Worm (Caenorhabditis elegans) whole organism, L3 larva: ENCODE measurements around the gene cec-1.

Experiments
- R02D3.7 ChIP-seq: fragments of 150-350 bp; optimal IDR thresholded peaks from 2 replicates; lab custom pipeline; 2014; ENCODE audit warnings: missing biosample characterization, missing genetic modification characterization
- aly-2 ChIP-seq: fragments of 150-350 bp; optimal IDR thresholded peaks from 2 replicates; lab custom pipeline; 2014; ENCODE audit warnings: missing biosample characterization, missing genetic modification characterization
- ama-1 ChIP-seq: fragments of 150-350 bp; optimal IDR thresholded peaks from 2 replicates; lab custom pipeline; 2018
- ceh-16 ChIP-seq: sonication (generic microtip); optimal IDR thresholded peaks from 2 replicates; lab custom pipeline; 2017; ENCODE audit warnings: missing biosample characterization, missing genetic modification characterization
- ceh-28 ChIP-seq: fragments of 150-350 bp; optimal IDR thresholded peaks from 2 replicates; lab custom pipeline; 2014; ENCODE audit warnings: missing biosample characterization, missing genetic modification reagents, missing genetic modification characterization
- ceh-82 ChIP-seq: fragments of 150-350 bp; optimal IDR thresholded peaks from 2 replicates; lab custom pipeline; 2014; ENCODE audit warnings: missing biosample characterization, missing genetic modification characterization
- ceh-9 ChIP-seq: sonication (generic microtip); optimal IDR thresholded peaks from 2 replicates; lab custom pipeline; 2018; ENCODE audit warnings: missing biosample characterization, missing genetic modification characterization
- daf-12 ChIP-seq: fragments of 150-350 bp; optimal IDR thresholded peaks from 2 replicates; lab custom pipeline; 2014; ENCODE audit warnings: missing biosample characterization, missing genetic modification reagents, missing genetic modification characterization
- egl-27 ChIP-seq: sonication (generic microtip); optimal IDR thresholded peaks from 4 replicates; lab custom pipeline; 2017; ENCODE audit warnings: missing biosample characterization, missing genetic modification reagents, missing genetic modification characterization
- elt-1 ChIP-seq: fragments of 150-350 bp; optimal IDR thresholded peaks from 2 replicates; lab custom pipeline; 2014; ENCODE audit warnings: missing biosample characterization, missing genetic modification characterization
- elt-2 ChIP-seq: sonication (generic microtip); optimal IDR thresholded peaks from 2 replicates; lab custom pipeline; 2016; ENCODE audit warnings: missing genetic modification reagents, mild to moderate bottlenecking, missing genetic modification characterization, missing compliant biosample characterization
- elt-3 ChIP-seq, 3 experiments: fragments of 150-350 bp in 1 of 3; sonication (generic microtip) in 2 of 3; optimal IDR thresholded peaks; 2 replicates in 2 of 3; 4 replicates in 1 of 3; lab custom pipeline; 2014 to 2017; ENCODE audit warnings: missing biosample characterization in 3 of 3, missing genetic modification characterization in 3 of 3
- eor-1 ChIP-seq, 2 experiments: fragments of 150-350 bp; optimal IDR thresholded peaks; 2 replicates each; lab custom pipeline; 2014 to 2018; ENCODE audit warnings: missing biosample characterization in 2 of 2, missing genetic modification characterization in 2 of 2
- fkh-10 ChIP-seq: sonication (generic microtip); optimal IDR thresholded peaks from 2 replicates; lab custom pipeline; 2017; ENCODE audit warnings: missing biosample characterization, missing genetic modification reagents, missing genetic modification characterization
- fkh-2 ChIP-seq: fragments of 150-350 bp; optimal IDR thresholded peaks from 2 replicates; lab custom pipeline; 2014; ENCODE audit warnings: missing biosample characterization, missing genetic modification reagents, missing genetic modification characterization
- hmg-11 ChIP-seq: sonication (generic microtip); optimal IDR thresholded peaks from 2 replicates; lab custom pipeline; 2016; ENCODE audit warnings: missing genetic modification characterization, missing compliant biosample characterization
- lin-15B ChIP-seq: fragments of 150-350 bp; optimal IDR thresholded peaks from 2 replicates; lab custom pipeline; 2014; ENCODE audit warnings: missing biosample characterization, missing genetic modification characterization
- lin-39 ChIP-seq: fragments of 150-350 bp; optimal IDR thresholded peaks from 2 replicates; lab custom pipeline; 2018; ENCODE audit warnings: missing biosample characterization, missing genetic modification reagents, missing genetic modification characterization
- mdl-1 ChIP-seq: fragments of 150-350 bp; optimal IDR thresholded peaks from 2 replicates; lab custom pipeline; 2014; ENCODE audit warnings: missing biosample characterization, missing genetic modification characterization
- mml-1 ChIP-seq: fragments of 150-350 bp; sonication (generic microtip); optimal IDR thresholded peaks from 3 replicates; lab custom pipeline; 2014; ENCODE audit warnings: missing biosample characterization, missing genetic modification characterization
- nfya-1 ChIP-seq: sonication (generic microtip); optimal IDR thresholded peaks from 2 replicates; lab custom pipeline; 2017; ENCODE audit warnings: missing genetic modification characterization, mild to moderate bottlenecking, missing compliant biosample characterization, antibody characterized with exemption, moderate library complexity; ENCODE audit not compliant: insufficient read depth
- nhr-11 ChIP-seq: fragments of 150-350 bp; optimal IDR thresholded peaks from 2 replicates; lab custom pipeline; 2014; ENCODE audit warnings: missing biosample characterization, missing genetic modification characterization
- nhr-12 ChIP-seq: fragments of 150-350 bp; optimal IDR thresholded peaks from 2 replicates; lab custom pipeline; 2014; ENCODE audit warnings: missing biosample characterization, missing genetic modification characterization
- nhr-23 ChIP-seq: fragments of 150-350 bp; optimal IDR thresholded peaks from 2 replicates; lab custom pipeline; 2014; ENCODE audit warnings: missing biosample characterization, missing genetic modification reagents, missing genetic modification characterization
- nhr-237 ChIP-seq: fragments of 150-350 bp; optimal IDR thresholded peaks from 2 replicates; lab custom pipeline; 2014; ENCODE audit warnings: missing biosample characterization, missing genetic modification characterization
- nhr-25 ChIP-seq: sonication (generic microtip); optimal IDR thresholded peaks from 2 replicates; lab custom pipeline; 2017; ENCODE audit warnings: missing biosample characterization, missing genetic modification characterization
- nhr-28 ChIP-seq: fragments of 150-350 bp; optimal IDR thresholded peaks from 2 replicates; lab custom pipeline; 2014; ENCODE audit warnings: missing biosample characterization, missing genetic modification characterization
- nhr-43 ChIP-seq: sonication (generic microtip); optimal IDR thresholded peaks from 2 replicates; lab custom pipeline; 2016; ENCODE audit warnings: mild to moderate bottlenecking, missing genetic modification characterization, missing compliant biosample characterization; ENCODE audit not compliant: poor library complexity, severe bottlenecking
- nhr-67 ChIP-seq: fragments of 150-350 bp; optimal IDR thresholded peaks from 2 replicates; lab custom pipeline; 2014; ENCODE audit warnings: missing biosample characterization, missing genetic modification characterization
- nhr-76 ChIP-seq: fragments of 150-350 bp; sonication (generic microtip); optimal IDR thresholded peaks from 5 replicates; lab custom pipeline; 2014; ENCODE audit warnings: missing biosample characterization, missing genetic modification characterization
- pha-4 ChIP-seq: fragments of 150-350 bp; optimal IDR thresholded peaks from 2 replicates; lab custom pipeline; 2014; ENCODE audit warnings: missing biosample characterization, missing genetic modification reagents, missing genetic modification characterization
- pqm-1 ChIP-seq: fragments of 150-350 bp; optimal IDR thresholded peaks from 2 replicates; lab custom pipeline; 2017; ENCODE audit warnings: missing biosample characterization, missing genetic modification characterization, inconsistent platforms
- sea-2 ChIP-seq: fragments of 150-350 bp; sonication (generic microtip); optimal IDR thresholded peaks from 4 replicates; lab custom pipeline; 2014; ENCODE audit warnings: missing biosample characterization, missing genetic modification reagents, missing genetic modification characterization
- skn-1 ChIP-seq: fragments of 150-350 bp; optimal IDR thresholded peaks from 2 replicates; lab custom pipeline; 2014; ENCODE audit warnings: missing biosample characterization, missing genetic modification characterization
- snpc-4 ChIP-seq: fragments of 150-350 bp; optimal IDR thresholded peaks from 2 replicates; lab custom pipeline; 2014; ENCODE audit warnings: missing biosample characterization, missing genetic modification characterization
- tbx-2 ChIP-seq: sonication (generic microtip); optimal IDR thresholded peaks from 2 replicates; lab custom pipeline; 2016; ENCODE audit warnings: mild to moderate bottlenecking, missing genetic modification characterization, missing compliant biosample characterization
- unc-39 ChIP-seq: sonication (generic microtip); optimal IDR thresholded peaks from 4 replicates; lab custom pipeline; 2017; ENCODE audit warnings: missing biosample characterization, missing genetic modification characterization
- zag-1 ChIP-seq: fragments of 150-350 bp; optimal IDR thresholded peaks from 2 replicates; lab custom pipeline; 2014; ENCODE audit warnings: missing biosample characterization, missing genetic modification characterization
- ztf-4 ChIP-seq: fragments of 150-350 bp; optimal IDR thresholded peaks from 2 replicates; lab custom pipeline; 2014; ENCODE audit warnings: missing biosample characterization, missing genetic modification characterization

Gene cec-1

ce11 chrIII:8402633-8403032 lies 23.5 kb upstream of the cec-1 start:
- TF ChIP-seq fkh-2 (tag; lab: Kevin White, UChicago) (no peak), ceh-82 (tag; lab: Kevin White, UChicago) (no peak), egl-27 (no peak), snpc-4 (tag; lab: Kevin White, UChicago) (no peak), nhr-76 (tag; lab: Kevin White, UChicago) (no peak), aly-2 (tag; lab: Kevin White, UChicago) (no peak), lin-39 (no peak), pha-4 (tag; lab: Kevin White, UChicago) (no peak), R02D3.7 (no peak), elt-2 (tag; lab: Kevin White, UChicago) (no peak), lin-15B (tag; lab: Kevin White, UChicago) (no peak), nhr-67 (tag; lab: Kevin White, UChicago) (no peak), mdl-1 (tag; lab: Kevin White, UChicago) (no peak), hmg-11 (tag; lab: Kevin White, UChicago) (no peak)

- TF ChIP-seq nhr-11 (tag; lab: Kevin White, UChicago) (no peak), daf-12 (no peak), ztf-4 (tag; lab: Kevin White, UChicago) (no peak)
- TF ChIP-seq, all 47 proteins: peak for 0
These were observed 22.6 kb upstream of the cec-1 start, which contains the start of gene cutc-1 for ce11 chrIII:8403507-8403906. cutc-1 (minus strand) TSS chrIII:8403607.

- TF ChIP-seq aly-2 (tag; lab: Kevin White, UChicago) = no peak
- TF ChIP-seq nfya-1 = peak; percentile 66
- TF ChIP-seq hmg-11 (tag; lab: Kevin White, UChicago) = peak; percentile 29
- no peak for TF ChIP-seq unc-39 (tag; lab: Kevin White, UChicago)
- TF ChIP-seq mml-1 = no peak
- no peak for TF ChIP-seq nhr-43 (tag; lab: Kevin White, UChicago)
- no peak for TF ChIP-seq skn-1 (tag; lab: Kevin White, UChicago)
- TF ChIP-seq nhr-237 (tag; lab: Kevin White, UChicago) = no peak
These were observed 20.6 kb upstream of the cec-1 start, which contains the start of the genes ubxn-4 and cyy-1 for ce11 chrIII:8405449-8405962. ubxn-4 (minus strand) TSS chrIII:8405562. cyy-1 (plus strand) TSS chrIII:8405874.

- no peak for TF ChIP-seq pha-4 (tag; lab: Kevin White, UChicago)
- TF ChIP-seq mdl-1 (tag; lab: Kevin White, UChicago) = no peak
- no peak for TF ChIP-seq sea-2 (GFP tag; lab: Kevin White, UChicago)
- TF ChIP-seq skn-1 (tag; lab: Kevin White, UChicago) = no peak
- TF ChIP-seq snpc-4 (tag; lab: Kevin White, UChicago) = no peak
- no peak for TF ChIP-seq ama-1 (lab: Kevin White, UChicago)
- no peak for TF ChIP-seq nhr-23
- TF ChIP-seq nhr-12 (tag; lab: Kevin White, UChicago) = no peak
- TF ChIP-seq fkh-2 (tag; lab: Kevin White, UChicago) = no peak
- no peak for TF ChIP-seq pqm-1
- TF ChIP-seq nhr-43 (tag; lab: Kevin White, UChicago) = no peak
- no peak for TF ChIP-seq elt-2 (tag; lab: Kevin White, UChicago)
- no peak for TF ChIP-seq ztf-4 (tag; lab: Kevin White, UChicago)
- TF ChIP-seq zag-1 = no peak
- no peak for TF ChIP-seq eor-1 (tag; optimal IDR thresholded peaks at IDR 0.05; lab: Kevin White, UChicago)
- no peak for TF ChIP-seq nhr-28
- no peak for TF ChIP-seq elt-1 (tag; lab: Kevin White, UChicago)
- no peak for TF ChIP-seq ceh-82 (tag; lab: Kevin White, UChicago)
These were observed 17.0 kb upstream of the cec-1 start, which contains the start of gene ZK353.9 for ce11 chrIII:8409166-8409565. ZK353.9 (plus strand) TSS chrIII:8409496.

ce11 chrIII:8410747-8411146 lies 15.4 kb upstream of the cec-1 start:
- TF ChIP-seq tbx-2 (no peak), mml-1 (no peak), mdl-1 (tag; lab: Kevin White, UChicago) (no peak), ceh-9 (tag; lab: Kevin White, UChicago) (no peak), ztf-4 (tag; lab: Kevin White, UChicago) (no peak), ceh-16 (tag; lab: Kevin White, UChicago) (no peak), elt-1 (tag; lab: Kevin White, UChicago) (no peak), elt-3 (tag; optimal IDR thresholded peaks at IDR 0.05; lab: Kevin White, UChicago) (no peak), R02D3.7 (no peak), ceh-28 (no peak), lin-15B (tag; lab: Kevin White, UChicago) (no peak), fkh-10 (GFP tag; lab: Kevin White, UChicago) (no peak), nhr-25 (tag; lab: Kevin White, UChicago) (no peak)
